Fruit fly (Drosophila melanogaster) whole organism, embryonic: ENCODE measurements around the gene Dad1.

Source experiments
- Ada2b ChIP-seq: fragments of 200-800 bp; sonication (Bioruptor generic); IDR thresholded peaks from 2 replicates; pipeline ENCODE4 v1.3.6; 2022; ENCODE audit warnings: missing biosample characterization, missing genetic modification characterization
- Atf3 ChIP-seq: fragments of 200-800 bp; sonication (Bioruptor generic); optimal IDR thresholded peaks from 3 replicates; lab custom pipeline; 2016; ENCODE audit warnings: missing biosample characterization, missing genetic modification characterization
- B-H1 ChIP-seq: fragments of 200-800 bp; sonication (Bioruptor generic); IDR thresholded peaks from 3 replicates; pipeline ENCODE4 v1.3.6; 2022; ENCODE audit warnings: missing biosample characterization, missing genetic modification characterization
- Blimp-1 ChIP-seq: fragments of 200-800 bp; sonication (Bioruptor generic); optimal IDR thresholded peaks from 3 replicates; lab custom pipeline; 2018; ENCODE audit warnings: missing biosample characterization, missing genetic modification characterization, mild to moderate bottlenecking, moderate library complexity, missing genetic modification reagents
- C15 ChIP-seq: fragments of 200-800 bp; sonication (Bioruptor generic); IDR thresholded peaks from 3 replicates; pipeline ENCODE4 v1.3.6; 2022; ENCODE audit warnings: missing biosample characterization, missing genetic modification characterization
- CG10431 ChIP-seq: fragments of 200-800 bp; sonication (Bioruptor generic); optimal IDR thresholded peaks from 3 replicates; lab custom pipeline; 2018; ENCODE audit warnings: missing biosample characterization, mild to moderate bottlenecking, missing genetic modification characterization
- CG11695 ChIP-seq: fragments of 200-800 bp; sonication (Bioruptor generic); IDR thresholded peaks from 3 replicates; pipeline ENCODE4 v1.3.6; 2022; ENCODE audit warnings: missing biosample characterization, missing genetic modification characterization
- CG1233 ChIP-seq: fragments of 200-800 bp; sonication (Bioruptor generic); optimal IDR thresholded peaks from 4 replicates; lab custom pipeline; 2018; ENCODE audit warnings: missing biosample characterization, mild to moderate bottlenecking, missing genetic modification characterization
- CG15479 ChIP-seq: fragments of 200-800 bp; sonication (Bioruptor generic); optimal IDR thresholded peaks from 3 replicates; lab custom pipeline; 2019; ENCODE audit warnings: missing biosample characterization, mild to moderate bottlenecking, missing genetic modification characterization, moderate library complexity
- CG16813 ChIP-seq: fragments of 200-800 bp; sonication (Bioruptor generic); IDR thresholded peaks from 3 replicates; pipeline ENCODE4 v1.3.6; 2022; ENCODE audit warnings: missing biosample characterization, missing genetic modification characterization; ENCODE audit not compliant: partially characterized antibody
- CG16863 ChIP-seq: fragments of 200-800 bp; sonication (Bioruptor generic); optimal IDR thresholded peaks from 3 replicates; lab custom pipeline; 2016; ENCODE audit warnings: missing biosample characterization, missing genetic modification characterization
- CG17802 ChIP-seq: fragments of 200-800 bp; sonication (Bioruptor generic); optimal IDR thresholded peaks from 2 replicates; lab custom pipeline; 2018; ENCODE audit warnings: missing biosample characterization, mild to moderate bottlenecking, missing genetic modification characterization, moderate library complexity
- CG5953 ChIP-seq: fragments of 200-800 bp; sonication (Bioruptor generic); IDR thresholded peaks from 2 replicates; pipeline ENCODE4 v1.3.6; 2022; ENCODE audit warnings: missing biosample characterization, missing genetic modification characterization
- CG6689 ChIP-seq: fragments of 200-800 bp; sonication (Bioruptor generic); IDR thresholded peaks from 2 replicates; pipeline ENCODE4 v1.3.6; 2022; ENCODE audit warnings: missing biosample characterization, missing genetic modification characterization
- CG7839 ChIP-seq: fragments of 200-800 bp; sonication (Bioruptor generic); optimal IDR thresholded peaks from 3 replicates; lab custom pipeline; 2018; ENCODE audit warnings: missing biosample characterization, mild to moderate bottlenecking, missing genetic modification characterization, moderate library complexity
- CG9609 ChIP-seq: fragments of 200-800 bp; sonication (Bioruptor generic); optimal IDR thresholded peaks from 3 replicates; lab custom pipeline; 2016; ENCODE audit warnings: missing biosample characterization, missing genetic modification characterization
- Dek ChIP-seq: fragments of 200-800 bp; sonication (Bioruptor generic); optimal IDR thresholded peaks from 3 replicates; lab custom pipeline; 2019; ENCODE audit warnings: missing biosample characterization, mild to moderate bottlenecking, missing genetic modification characterization, moderate library complexity
- Dip3 ChIP-seq: fragments of 200-800 bp; sonication (Bioruptor generic); optimal IDR thresholded peaks from 3 replicates; lab custom pipeline; 2016; ENCODE audit warnings: missing biosample characterization, missing genetic modification characterization
- Dll ChIP-seq: fragments of 200-800 bp; sonication (Bioruptor generic); IDR thresholded peaks from 4 replicates; pipeline ENCODE4 v1.3.6; 2022; ENCODE audit warnings: missing biosample characterization, missing genetic modification characterization; ENCODE audit not compliant: partially characterized antibody
- Doc2 ChIP-seq: fragments of 200-800 bp; sonication (Bioruptor generic); IDR thresholded peaks from 2 replicates; pipeline ENCODE4 v1.3.6; 2022; ENCODE audit warnings: missing biosample characterization, missing genetic modification characterization
- Dp ChIP-seq: fragments of 200-800 bp; sonication (Bioruptor generic); optimal IDR thresholded peaks from 2 replicates; lab custom pipeline; 2018; ENCODE audit warnings: missing biosample characterization, mild to moderate bottlenecking, missing genetic modification characterization, moderate library complexity
- Hr51 ChIP-seq, 2 experiments: fragments of 200-800 bp; sonication (Bioruptor generic); optimal IDR thresholded peaks; 2 replicates in 1 of 2; 3 replicates in 1 of 2; lab custom pipeline; 2016 to 2018; ENCODE audit warnings: missing biosample characterization in 2 of 2, missing genetic modification characterization in 2 of 2, mild to moderate bottlenecking in 1 of 2, moderate library complexity in 1 of 2
- Hsf ChIP-seq: fragments of 200-800 bp; sonication (Bioruptor generic); optimal IDR thresholded peaks from 3 replicates; lab custom pipeline; 2016; ENCODE audit warnings: missing biosample characterization, missing genetic modification characterization
- Kr ChIP-seq: fragments of 200-800 bp; sonication (Bioruptor generic); optimal IDR thresholded peaks from 2 replicates; lab custom pipeline; 2017; ENCODE audit warnings: missing biosample characterization, mild to moderate bottlenecking, missing genetic modification characterization
- MTF-1 ChIP-seq: fragments of 200-800 bp; sonication (Bioruptor generic); optimal IDR thresholded peaks from 2 replicates; lab custom pipeline; 2018; ENCODE audit warnings: missing biosample characterization, mild to moderate bottlenecking, missing genetic modification characterization, borderline replicate concordance
- Mad ChIP-seq: fragments of 200-800 bp; sonication (Bioruptor generic); optimal IDR thresholded peaks from 2 replicates; lab custom pipeline; 2016; ENCODE audit warnings: missing biosample characterization, missing genetic modification characterization
- Meics ChIP-seq: fragments of 200-800 bp; sonication (Bioruptor generic); optimal IDR thresholded peaks from 2 replicates; lab custom pipeline; 2017; ENCODE audit warnings: missing biosample characterization, mild to moderate bottlenecking, missing genetic modification characterization
- NFAT ChIP-seq: fragments of 200-800 bp; sonication (Bioruptor generic); IDR thresholded peaks from 2 replicates; pipeline ENCODE4 v1.3.6; 2022; ENCODE audit warnings: missing biosample characterization, missing genetic modification characterization
- Neu2 ChIP-seq: fragments of 200-800 bp; sonication (Bioruptor generic); optimal IDR thresholded peaks from 3 replicates; lab custom pipeline; 2016; ENCODE audit warnings: missing biosample characterization, missing genetic modification characterization, borderline replicate concordance
- Oli ChIP-seq: fragments of 200-800 bp; sonication (Bioruptor generic); optimal IDR thresholded peaks from 2 replicates; lab custom pipeline; 2018; ENCODE audit warnings: missing biosample characterization, mild to moderate bottlenecking, missing genetic modification characterization, moderate library complexity
- Poxn ChIP-seq: fragments of 200-800 bp; sonication (Bioruptor generic); IDR thresholded peaks from 2 replicates; pipeline ENCODE4 v1.3.6; 2022; ENCODE audit warnings: missing biosample characterization, missing genetic modification characterization
- Rx ChIP-seq: fragments of 200-800 bp; sonication (Bioruptor generic); IDR thresholded peaks from 2 replicates; pipeline ENCODE4 v1.3.6; 2022; ENCODE audit warnings: missing biosample characterization, missing genetic modification characterization
- YL-1 ChIP-seq: fragments of 200-800 bp; sonication (Bioruptor generic); optimal IDR thresholded peaks from 3 replicates; lab custom pipeline; 2017; ENCODE audit warnings: missing biosample characterization, mild to moderate bottlenecking, missing genetic modification characterization
- al ChIP-seq: fragments of 200-800 bp; sonication (Bioruptor generic); IDR thresholded peaks from 2 replicates; pipeline ENCODE4 v1.3.6; 2022; ENCODE audit warnings: missing biosample characterization, missing genetic modification characterization
- cad ChIP-seq: fragments of >200 bp; optimal IDR thresholded peaks from 2 replicates; lab custom pipeline; 2017; ENCODE audit warnings: missing biosample characterization, missing genetic modification characterization
- da ChIP-seq: fragments of 200-800 bp; sonication (Bioruptor generic); optimal IDR thresholded peaks from 2 replicates; lab custom pipeline; 2016; ENCODE audit warnings: missing biosample characterization, missing genetic modification characterization
- emc ChIP-seq: fragments of 200-800 bp; sonication (Bioruptor generic); optimal IDR thresholded peaks from 2 replicates; lab custom pipeline; 2016; ENCODE audit warnings: missing biosample characterization, missing genetic modification characterization
- ems ChIP-seq: fragments of 200-800 bp; sonication (Bioruptor generic); optimal IDR thresholded peaks from 3 replicates; lab custom pipeline; 2016; ENCODE audit warnings: missing biosample characterization, missing genetic modification characterization
- gce ChIP-seq: fragments of 200-800 bp; sonication (Bioruptor generic); IDR thresholded peaks from 3 replicates; pipeline ENCODE4 v1.3.6; 2022; ENCODE audit warnings: missing biosample characterization, missing genetic modification characterization
- gsb ChIP-seq: fragments of 200-800 bp; sonication (Bioruptor generic); IDR thresholded peaks from 2 replicates; pipeline ENCODE4 v1.3.6; 2022; ENCODE audit warnings: missing biosample characterization, missing genetic modification characterization
- inv ChIP-seq: fragments of 200-800 bp; sonication (Bioruptor generic); IDR thresholded peaks from 2 replicates; pipeline ENCODE4 v1.3.6; 2022; ENCODE audit warnings: missing biosample characterization, missing genetic modification characterization; ENCODE audit not compliant: partially characterized antibody
- jing ChIP-seq: fragments of 200-800 bp; sonication (Bioruptor generic); optimal IDR thresholded peaks from 2 replicates; lab custom pipeline; 2018; ENCODE audit warnings: missing biosample characterization, mild to moderate bottlenecking, missing genetic modification characterization
- kah ChIP-seq: fragments of 200-800 bp; sonication (Bioruptor generic); optimal IDR thresholded peaks from 2 replicates; lab custom pipeline; 2018; ENCODE audit warnings: missing biosample characterization, mild to moderate bottlenecking, missing genetic modification characterization
- lab ChIP-seq: fragments of 200-800 bp; sonication (Bioruptor generic); optimal IDR thresholded peaks from 3 replicates; lab custom pipeline; 2017; ENCODE audit warnings: missing biosample characterization, missing genetic modification characterization, mild to moderate bottlenecking, moderate library complexity, missing genetic modification reagents
- lola ChIP-seq, 3 experiments: fragments of >200 bp in 2 of 3; fragments of 200-800 bp in 1 of 3; sonication (Bioruptor generic) in 1 of 3; optimal IDR thresholded peaks; 2 replicates each; lab custom pipeline; 2017 to 2019; ENCODE audit warnings: missing biosample characterization in 3 of 3, missing genetic modification characterization in 3 of 3, mild to moderate bottlenecking in 1 of 3, moderate library complexity in 1 of 3
- rib ChIP-seq: fragments of 200-800 bp; sonication (Bioruptor generic); IDR thresholded peaks from 2 replicates; pipeline ENCODE4 v1.3.6; 2022; ENCODE audit warnings: missing biosample characterization, missing genetic modification characterization
- schlank ChIP-seq: fragments of 200-800 bp; sonication (Bioruptor generic); optimal IDR thresholded peaks from 2 replicates; lab custom pipeline; 2018; ENCODE audit warnings: missing biosample characterization, mild to moderate bottlenecking, missing genetic modification characterization
- sna ChIP-seq: fragments of 200-800 bp; sonication (Bioruptor generic); IDR thresholded peaks from 2 replicates; pipeline ENCODE4 v1.3.6; 2022; ENCODE audit warnings: missing biosample characterization, missing genetic modification characterization; ENCODE audit not compliant: partially characterized antibody
- trh ChIP-seq: fragments of 200-800 bp; sonication (Bioruptor generic); optimal IDR thresholded peaks from 2 replicates; lab custom pipeline; 2016; ENCODE audit warnings: missing biosample characterization, missing genetic modification characterization
- yki ChIP-seq: fragments of >200 bp; optimal IDR thresholded peaks from 3 replicates; lab custom pipeline; 2018

Dad1 gene

dm6 chr2L:8350560-8351171, 33.3 kb downstream of the Dad1 start (continued):
- TF ChIP-seq Meics (GFP tag; lab: Kevin White, UChicago): peak; percentile 58
- no peak for TF ChIP-seq B-H1 (GFP tag; lab: Robert Waterston, UW)
- no peak for TF ChIP-seq Doc2 (GFP tag; lab: Robert Waterston, UW)
- no peak for TF ChIP-seq inv
- no peak for TF ChIP-seq NFAT (GFP tag; lab: Robert Waterston, UW)
- TF ChIP-seq Rx (GFP tag; lab: Robert Waterston, UW): no peak
- peak; percentile 27 for TF ChIP-seq CG7839
- TF ChIP-seq Mad (GFP tag; lab: Kevin White, UChicago): no peak
- TF ChIP-seq C15 (GFP tag; lab: Robert Waterston, UW): no peak
- TF ChIP-seq Kr: no peak
- TF ChIP-seq gsb (GFP tag; lab: Robert Waterston, UW): no peak
- TF ChIP-seq Poxn (GFP tag; lab: Robert Waterston, UW): no peak
- TF ChIP-seq CG15479 (GFP tag; lab: Kevin White, UChicago): no peak
- TF ChIP-seq schlank: peak; percentile 36
- TF ChIP-seq Dp (GFP tag; lab: Kevin White, UChicago): no peak
- TF ChIP-seq gce: no peak; the same call in 2 of the 3 replicates
- TF ChIP-seq Ada2b: peak; percentile 12; the same call in 1 of the 2 replicates
- no peak for TF ChIP-seq ems (GFP tag; lab: Kevin White, UChicago)
- TF ChIP-seq Neu2 (GFP tag; lab: Kevin White, UChicago): no peak
- no peak for TF ChIP-seq da (GFP tag; lab: Kevin White, UChicago)
- no peak for TF ChIP-seq Dip3 (GFP tag; lab: Kevin White, UChicago)
- TF ChIP-seq al (GFP tag; lab: Robert Waterston, UW): no peak
- TF ChIP-seq CG16813 (GFP tag; lab: Robert Waterston, UW): no peak
- TF ChIP-seq rib (GFP tag; lab: Robert Waterston, UW): peak; percentile 33; the same call in 1 of the 2 replicates
- no peak for TF ChIP-seq Hsf (GFP tag; lab: Kevin White, UChicago)
- peak; percentile 41 for TF ChIP-seq Dek (tag; lab: Kevin White, UChicago)
- TF ChIP-seq CG16863 (GFP tag; lab: Kevin White, UChicago): peak; percentile 10
- TF ChIP-seq CG1233 (GFP tag; lab: Kevin White, UChicago): peak; percentile 44
- no peak for TF ChIP-seq CG5953 (GFP tag; lab: Robert Waterston, UW)
- TF ChIP-seq lab (GFP tag; lab: Kevin White, UChicago): peak; percentile 78
- no peak for TF ChIP-seq trh (GFP tag; lab: Kevin White, UChicago)
- no peak for TF ChIP-seq yki (lab: Kevin White, UChicago)
- no peak for TF ChIP-seq CG6689 (GFP tag; lab: Robert Waterston, UW)
- no peak for TF ChIP-seq emc (GFP tag; lab: Kevin White, UChicago)
- no peak for TF ChIP-seq CG10431
- TF ChIP-seq Atf3 (GFP tag; lab: Kevin White, UChicago): no peak
- TF ChIP-seq sna: no peak
- TF ChIP-seq CG17802: no peak
- TF ChIP-seq CG9609 (GFP tag; lab: Kevin White, UChicago): no peak
- no peak for TF ChIP-seq lola (GFP tag; optimal IDR thresholded peaks at IDR 0.05; lab: Kevin White, UChicago)
- TF ChIP-seq cad (GFP tag; lab: Kevin White, UChicago): no peak
- no peak for TF ChIP-seq jing
- TF ChIP-seq kah: no peak
- TF ChIP-seq Blimp-1 (GFP tag; lab: Kevin White, UChicago): no peak
- TF ChIP-seq Hr51 (GFP tag; optimal IDR thresholded peaks at IDR 0.05; lab: Kevin White, UChicago): peak in 1 of 2 experiments; percentile 26
- TF ChIP-seq CG11695 (GFP tag; lab: Robert Waterston, UW): peak; percentile 7; the same call in 1 of the 3 replicates
- TF ChIP-seq MTF-1 (GFP tag; lab: Kevin White, UChicago): peak; percentile 41
- TF ChIP-seq Oli (tag; lab: Kevin White, UChicago): peak; percentile 8
- peak; percentile 17 for TF ChIP-seq YL-1 (GFP tag; lab: Kevin White, UChicago)
- no peak for TF ChIP-seq Dll (GFP tag; lab: Robert Waterston, UW)
